Worm (Caenorhabditis elegans) whole organism, L2 larva: ENCODE measurements around the gene fbxa-60.

ENCODE experiments used
- dmd-4 ChIP-seq: sonication (generic microtip); optimal IDR thresholded peaks from 2 replicates; lab custom pipeline; 2017; ENCODE audit warnings: missing biosample characterization, missing genetic modification characterization
- elt-3 ChIP-seq: sonication (generic microtip); optimal IDR thresholded peaks from 2 replicates; lab custom pipeline; 2017; ENCODE audit warnings: missing biosample characterization, missing genetic modification characterization
- unc-39 ChIP-seq: fragments of 150-350 bp; optimal IDR thresholded peaks from 2 replicates; lab custom pipeline; 2014; ENCODE audit warnings: missing biosample characterization, missing genetic modification characterization

DNA sequence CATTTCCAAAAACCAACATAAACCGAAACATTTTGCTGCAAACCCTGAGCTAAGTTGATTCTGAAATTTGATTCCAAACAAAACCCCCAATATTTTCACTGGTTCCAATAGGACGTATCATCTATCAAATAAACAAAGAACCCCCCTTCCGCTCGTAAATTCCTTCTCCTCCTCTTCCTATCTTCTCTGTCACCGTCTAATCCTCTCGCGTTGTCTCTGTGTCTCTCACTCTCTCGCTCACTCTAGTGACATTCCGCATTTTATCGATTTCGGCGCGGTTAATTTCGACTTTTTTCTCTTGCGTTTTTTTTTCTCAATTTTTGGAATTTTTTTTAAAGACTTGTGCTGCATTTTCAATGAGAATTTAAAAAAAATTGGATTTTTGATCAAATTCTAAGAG is 35.9 kb upstream of the fbxa-60 start:
- no peak for TF ChIP-seq unc-39 (tag; lab: Kevin White, UChicago)
- no peak for TF ChIP-seq elt-3 (tag; lab: Kevin White, UChicago)
- TF ChIP-seq dmd-4 (tag; lab: Kevin White, UChicago) = no peak
